Worm (Caenorhabditis elegans): Measurements from ENCODE around the gene W08E12.7.
A peak's percentile ranks its signal among the peaks of the same experiment; 100 is the strongest.

Gene W08E12.7

DNA sequence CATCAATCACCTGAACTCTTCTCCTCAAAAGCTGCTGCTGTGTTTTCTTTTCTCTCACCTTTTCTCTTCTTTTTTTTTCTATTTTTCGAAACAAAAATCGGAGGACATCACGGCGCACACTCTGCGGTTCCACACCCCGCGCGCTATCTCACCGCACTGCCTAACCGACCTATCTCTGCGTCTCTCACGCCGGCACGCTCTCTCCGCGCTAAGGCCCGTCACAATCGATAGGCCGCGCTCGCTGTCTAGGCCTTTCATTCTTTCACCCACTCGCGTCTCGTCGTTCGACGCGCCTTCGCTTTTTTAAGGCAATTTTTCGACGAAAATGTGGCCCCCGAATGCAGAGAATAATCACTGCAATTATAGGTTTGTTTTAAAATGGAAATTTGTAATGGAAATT is 16.3 kb downstream of the W08E12.7 start, which contains the start of gene zip-11 (continued):
- TF ChIP-seq ceh-40 (GFP tag; IDR thresholded peaks at IDR 0.05), result no peak
- TF ChIP-seq sdz-38 (tag; optimal IDR thresholded peaks at IDR 0.05), result no peak
- peak; percentile 71; the same call in 1 of the 2 replicates for TF ChIP-seq egrh-3 (GFP tag; IDR thresholded peaks at IDR 0.05)
- TF ChIP-seq let-526 (GFP tag; IDR thresholded peaks at IDR 0.05), result no peak
- TF ChIP-seq B0336.3 (GFP tag; IDR thresholded peaks at IDR 0.05), result peak; percentile 58; the same call in 1 of the 2 replicates
- TF ChIP-seq snpc-1.1 (tag; optimal IDR thresholded peaks at IDR 0.05; ENCODE audit: insufficient read depth), result no peak
- TF ChIP-seq aptf-2 (GFP tag; conservative IDR thresholded peaks at IDR 0.05), result no peak
- TF ChIP-seq ceh-27 (GFP tag; optimal IDR thresholded peaks at IDR 0.05), result no peak
- no peak for TF ChIP-seq ccch-3 (GFP tag; optimal IDR thresholded peaks at IDR 0.05)
- TF ChIP-seq nhr-179 (tag; optimal IDR thresholded peaks at IDR 0.05), result no peak
- no peak for TF ChIP-seq athp-1 (tag; optimal IDR thresholded peaks at IDR 0.05)
- TF ChIP-seq nfya-1 (tag; optimal IDR thresholded peaks at IDR 0.05; ENCODE audit: borderline replicate concordance, insufficient read depth), result no peak
- TF ChIP-seq snpc-1.3 (tag; optimal IDR thresholded peaks at IDR 0.05; ENCODE audit: insufficient read depth), result no peak
- no peak for TF ChIP-seq C17E4.6 (GFP tag; IDR thresholded peaks at IDR 0.05)
- TF ChIP-seq rec-8 (tag; optimal IDR thresholded peaks at IDR 0.05), result no peak
- no peak for TF ChIP-seq xnd-1 (tag; optimal IDR thresholded peaks at IDR 0.05)
- 0 out of 2 replicates have a peak, but pooled peaks have one; percentile 37 for TF ChIP-seq lin-26 (GFP tag; IDR thresholded peaks at IDR 0.05)
- TF ChIP-seq madf-10 (tag; optimal IDR thresholded peaks at IDR 0.05), result peak; percentile 62
- TF ChIP-seq F57C9.4 (tag; optimal IDR thresholded peaks at IDR 0.05), result peak; percentile 100
- 0 out of 2 replicates have a peak, but pooled peaks have one; percentile 13 for TF ChIP-seq F33H1.4 (GFP tag; IDR thresholded peaks at IDR 0.05)
- no peak for TF ChIP-seq die-1 (tag; optimal IDR thresholded peaks at IDR 0.05)
- no peak for TF ChIP-seq Y67H2A.10 (GFP tag; conservative IDR thresholded peaks at IDR 0.05)
- TF ChIP-seq pbrm-1 (GFP tag; IDR thresholded peaks at IDR 0.05), result 0 out of 2 replicates have a peak, but pooled peaks have one; percentile 36
- no peak for TF ChIP-seq attf-6 (GFP tag; IDR thresholded peaks at IDR 0.05)
- no peak for TF ChIP-seq F57A8.1 (GFP tag; optimal IDR thresholded peaks at IDR 0.05)
- no peak for TF ChIP-seq hrde-1 (tag; optimal IDR thresholded peaks at IDR 0.05; ENCODE audit: borderline replicate concordance)
- TF ChIP-seq nfya-2 (GFP tag; IDR thresholded peaks at IDR 0.05), result no peak
- TF ChIP-seq chd-7 (tag; optimal IDR thresholded peaks at IDR 0.05), result no peak
- peak; percentile 12 to 63 for TF ChIP-seq let-607 (tag; optimal IDR thresholded peaks at IDR 0.05)
- no peak for TF ChIP-seq cebp-1 (GFP tag; IDR thresholded peaks at IDR 0.05)
- peak; percentile 77 for TF ChIP-seq cebp-1 (tag; optimal IDR thresholded peaks at IDR 0.05)
- no peak for TF ChIP-seq akir-1 (GFP tag; optimal IDR thresholded peaks at IDR 0.05)
- TF ChIP-seq egl-18 (GFP tag; IDR thresholded peaks at IDR 0.05), result no peak

DNA sequence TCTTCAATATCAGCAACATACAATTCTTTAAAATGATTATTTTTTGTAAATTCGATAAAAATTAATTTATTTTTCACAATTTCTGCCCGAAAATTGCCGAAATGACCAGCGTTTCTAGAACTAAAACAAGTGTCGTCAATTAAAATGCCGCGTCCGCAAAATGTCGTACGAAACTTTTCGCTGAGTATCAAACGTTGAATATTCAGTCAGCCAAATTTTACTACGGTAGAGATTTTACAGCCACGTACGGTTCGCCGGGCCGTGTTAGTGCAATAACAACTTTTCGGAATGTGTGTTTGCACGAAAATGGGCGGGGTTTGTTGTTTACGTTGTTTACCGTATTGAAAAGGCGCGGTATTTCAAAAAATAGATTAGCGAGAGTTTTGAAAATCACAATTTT is 18.4 kb downstream of the W08E12.7 start:
- TF ChIP-seq aptf-2 (GFP tag; conservative IDR thresholded peaks at IDR 0.05), result peak; percentile 58
- peak; percentile 96 for TF ChIP-seq F33H1.4 (GFP tag; IDR thresholded peaks at IDR 0.05)
- peak; percentile 87 for TF ChIP-seq attf-3 (GFP tag; conservative IDR thresholded peaks at IDR 0.05)
- peak; percentile 92 for TF ChIP-seq tlf-1 (GFP tag; optimal IDR thresholded peaks at IDR 0.05)
- peak; percentile 37 for TF ChIP-seq nhr-80 (tag; optimal IDR thresholded peaks at IDR 0.05)
- peak in 1 of 3 experiments; percentile 68 for TF ChIP-seq lin-35 (GFP tag; optimal IDR thresholded peaks at IDR 0.05)
- peak; percentile 50 for TF ChIP-seq repo-1 (tag; optimal IDR thresholded peaks at IDR 0.05)
- TF ChIP-seq tbp1 (GFP tag; optimal IDR thresholded peaks at IDR 0.05), result peak; percentile 59
- peak; percentile 98 for TF ChIP-seq nfyb-1 (GFP tag; IDR thresholded peaks at IDR 0.05)
- peak; percentile 98 for TF ChIP-seq madf-6 (GFP tag; IDR thresholded peaks at IDR 0.05)
- peak; percentile 92 for TF ChIP-seq nhr-120 (GFP tag; IDR thresholded peaks at IDR 0.05)
- TF ChIP-seq egl-44 (GFP tag; IDR thresholded peaks at IDR 0.05), result peak; percentile 97
- peak; percentile 93 for TF ChIP-seq madf-8 (GFP tag; conservative IDR thresholded peaks at IDR 0.05)
- peak; percentile 82 for TF ChIP-seq ztf-26 (tag; optimal IDR thresholded peaks at IDR 0.05)
- TF ChIP-seq bed-1 (GFP tag; IDR thresholded peaks at IDR 0.05), result 0 out of 2 replicates have a peak, but pooled peaks have one; percentile 41
- TF ChIP-seq Y53G8AR.9 (GFP tag; conservative IDR thresholded peaks at IDR 0.05), result peak; percentile 99
- TF ChIP-seq madf-10 (tag; optimal IDR thresholded peaks at IDR 0.05), result peak; percentile 35
- TF ChIP-seq atf-7 (tag; optimal IDR thresholded peaks at IDR 0.05), result peak; percentile 62

Measured in whole organism, young adult.